Worm (Caenorhabditis elegans): Measurements from ENCODE around the gene nbs-1.

- TF ChIP-seq tab-1 (GFP tag; IDR thresholded peaks at IDR 0.05) (no peak), med-1 (GFP tag; optimal IDR thresholded peaks at IDR 0.05; ENCODE audit: insufficient read depth) (no peak), flt-1 (GFP tag; IDR thresholded peaks at IDR 0.05) (no peak), klf-2 (GFP tag; conservative IDR thresholded peaks at IDR 0.05) (no peak)
Observed at ce11 chrII:11052526-11052925, 43.8 kb downstream of the nbs-1 start.

Data from whole organism, midembryonic.